Worm (Caenorhabditis elegans) whole organism, late embryonic: Measurements from ENCODE around the gene R09H3.3.

Source experiments
- K02D7.2 ChIP-seq: sonication (generic microtip); optimal IDR thresholded peaks from 2 replicates; lab custom pipeline; 2017; ENCODE audit warnings: mild to moderate bottlenecking, missing genetic modification characterization, missing compliant biosample characterization
- K09A11.1 ChIP-seq: sonication (generic microtip); optimal IDR thresholded peaks from 2 replicates; lab custom pipeline; 2017; ENCODE audit warnings: antibody characterized with exemption, mild to moderate bottlenecking, missing genetic modification characterization, missing compliant biosample characterization; ENCODE audit not compliant: insufficient read depth
- T23F11.4 ChIP-seq: fragments of 200-800 bp; sonication (Bioruptor generic); optimal IDR thresholded peaks from 2 replicates; lab custom pipeline; 2018; ENCODE audit warnings: mild to moderate bottlenecking, missing genetic modification characterization, missing compliant biosample characterization
- ahr-1 ChIP-seq: sonication (generic microtip); optimal IDR thresholded peaks from 2 replicates; lab custom pipeline; 2016; ENCODE audit warnings: missing genetic modification characterization, missing compliant biosample characterization
- ama-1 ChIP-seq: fragments of 150-350 bp; optimal IDR thresholded peaks from 2 replicates; lab custom pipeline; 2014
- ceh-18 ChIP-seq: sonication (generic microtip); optimal IDR thresholded peaks from 2 replicates; lab custom pipeline; 2016; ENCODE audit warnings: missing genetic modification characterization, missing compliant biosample characterization
- ceh-2 ChIP-seq: sonication (generic microtip); optimal IDR thresholded peaks from 2 replicates; lab custom pipeline; 2016; ENCODE audit warnings: missing genotype, missing genetic modification characterization, missing compliant biosample characterization
- ceh-24 ChIP-seq: sonication (generic microtip); optimal IDR thresholded peaks from 2 replicates; lab custom pipeline; 2016; ENCODE audit warnings: mild to moderate bottlenecking, missing genetic modification characterization, missing compliant biosample characterization
- ceh-30 ChIP-seq: fragments of 150-350 bp; optimal IDR thresholded peaks from 2 replicates; lab custom pipeline; 2014; ENCODE audit warnings: missing biosample characterization, missing genetic modification characterization
- ceh-34 ChIP-seq: sonication (generic microtip); optimal IDR thresholded peaks from 2 replicates; lab custom pipeline; 2016; ENCODE audit warnings: mild to moderate bottlenecking, missing genetic modification characterization, missing compliant biosample characterization
- ceh-6 ChIP-seq: fragments of 200-800 bp; sonication (Bioruptor generic); optimal IDR thresholded peaks from 2 replicates; lab custom pipeline; 2018; ENCODE audit warnings: mild to moderate bottlenecking, missing genetic modification characterization, missing compliant biosample characterization
- ceh-9 ChIP-seq: sonication (generic microtip); optimal IDR thresholded peaks from 2 replicates; lab custom pipeline; 2016; ENCODE audit warnings: mild to moderate bottlenecking, missing genetic modification characterization, inconsistent platforms, missing compliant biosample characterization
- dve-1 ChIP-seq: sonication (generic microtip); optimal IDR thresholded peaks from 2 replicates; lab custom pipeline; 2017; ENCODE audit warnings: antibody characterized with exemption, mild to moderate bottlenecking, missing genetic modification characterization, missing compliant biosample characterization
- elt-4 ChIP-seq: sonication (generic microtip); optimal IDR thresholded peaks from 2 replicates; lab custom pipeline; 2016; ENCODE audit warnings: missing genetic modification characterization, missing compliant biosample characterization
- fax-1 ChIP-seq: sonication (generic microtip); optimal IDR thresholded peaks from 2 replicates; lab custom pipeline; 2016; ENCODE audit warnings: missing genotype, missing genetic modification characterization, missing compliant biosample characterization
- fkh-6 ChIP-seq: sonication (generic microtip); optimal IDR thresholded peaks from 2 replicates; lab custom pipeline; 2016; ENCODE audit warnings: missing genetic modification characterization, missing compliant biosample characterization
- hlh-13 ChIP-seq: fragments of 200-800 bp; sonication (Bioruptor generic); optimal IDR thresholded peaks from 2 replicates; lab custom pipeline; 2018; ENCODE audit warnings: mild to moderate bottlenecking, missing genetic modification characterization, missing compliant biosample characterization
- hlh-15 ChIP-seq: sonication (generic microtip); optimal IDR thresholded peaks from 2 replicates; lab custom pipeline; 2016; ENCODE audit warnings: missing genetic modification characterization, missing compliant biosample characterization
- hlh-8 ChIP-seq: sonication (generic microtip); optimal IDR thresholded peaks from 2 replicates; lab custom pipeline; 2016; ENCODE audit warnings: missing genotype, missing genetic modification characterization, missing compliant biosample characterization
- lin-11 ChIP-seq: fragments of 200-800 bp; sonication (Bioruptor generic); optimal IDR thresholded peaks from 2 replicates; lab custom pipeline; 2018; ENCODE audit warnings: mild to moderate bottlenecking, missing genetic modification characterization, missing compliant biosample characterization
- madf-2 ChIP-seq: sonication (generic microtip); optimal IDR thresholded peaks from 2 replicates; lab custom pipeline; 2017; ENCODE audit warnings: missing genetic modification characterization, missing compliant biosample characterization
- mec-3 ChIP-seq: sonication (generic microtip); optimal IDR thresholded peaks from 2 replicates; lab custom pipeline; 2016; ENCODE audit warnings: borderline replicate concordance, missing genetic modification characterization, missing compliant biosample characterization
- nfya-1 ChIP-seq: sonication (generic microtip); optimal IDR thresholded peaks from 2 replicates; lab custom pipeline; 2017; ENCODE audit warnings: missing genetic modification characterization, mild to moderate bottlenecking, missing compliant biosample characterization, antibody characterized with exemption, moderate library complexity
- nhr-11 ChIP-seq: fragments of 150-350 bp; optimal IDR thresholded peaks from 2 replicates; lab custom pipeline; 2014; ENCODE audit warnings: missing biosample characterization, missing genetic modification characterization
- odd-2 ChIP-seq: sonication (generic microtip); optimal IDR thresholded peaks from 2 replicates; lab custom pipeline; 2017; ENCODE audit warnings: antibody characterized with exemption, mild to moderate bottlenecking, missing genetic modification characterization, missing compliant biosample characterization
- pat-9 ChIP-seq: fragments of 200-800 bp; sonication (Bioruptor generic); optimal IDR thresholded peaks from 2 replicates; lab custom pipeline; 2018; ENCODE audit warnings: mild to moderate bottlenecking, missing genetic modification characterization, moderate library complexity, missing compliant biosample characterization
- pax-1 ChIP-seq: fragments of 150-350 bp; optimal IDR thresholded peaks from 2 replicates; lab custom pipeline; 2014; ENCODE audit warnings: missing biosample characterization, missing genetic modification characterization
- pha-2 ChIP-seq: sonication (generic microtip); optimal IDR thresholded peaks from 2 replicates; lab custom pipeline; 2017; ENCODE audit warnings: mild to moderate bottlenecking, missing genetic modification characterization, missing compliant biosample characterization
- pha-4 ChIP-seq: fragments of 150-350 bp; optimal IDR thresholded peaks from 2 replicates; lab custom pipeline; 2018; ENCODE audit warnings: missing biosample characterization, missing genetic modification reagents, missing genetic modification characterization
- ref-2 ChIP-seq: sonication (generic microtip); optimal IDR thresholded peaks from 2 replicates; lab custom pipeline; 2016; ENCODE audit warnings: missing genetic modification characterization, missing compliant biosample characterization
- rnt-1 ChIP-seq: sonication (generic microtip); optimal IDR thresholded peaks from 2 replicates; lab custom pipeline; 2016; ENCODE audit warnings: missing genetic modification characterization, missing compliant biosample characterization
- sdc-2 ChIP-seq: sonication (generic microtip); optimal IDR thresholded peaks from 2 replicates; lab custom pipeline; 2016; ENCODE audit warnings: missing genotype, missing genetic modification characterization, missing compliant biosample characterization
- sox-2 ChIP-seq: fragments of 200-800 bp; sonication (Bioruptor generic); IDR thresholded peaks from 2 replicates; pipeline ENCODE4 v1.3.6; 2022; ENCODE audit warnings: missing genetic modification reagents, missing genetic modification characterization, missing compliant biosample characterization
- sox-4 ChIP-seq: sonication (generic microtip); optimal IDR thresholded peaks from 2 replicates; lab custom pipeline; 2017; ENCODE audit warnings: mild to moderate bottlenecking, missing genetic modification characterization, inconsistent platforms, missing compliant biosample characterization
- syd-9 ChIP-seq: sonication (generic microtip); optimal IDR thresholded peaks from 2 replicates; lab custom pipeline; 2016; ENCODE audit warnings: mild to moderate bottlenecking, missing genetic modification characterization, moderate library complexity, missing compliant biosample characterization
- tbx-2 ChIP-seq: sonication (generic microtip); optimal IDR thresholded peaks from 2 replicates; lab custom pipeline; 2016; ENCODE audit warnings: missing genetic modification characterization, missing compliant biosample characterization
- tbx-7 ChIP-seq: sonication (generic microtip); optimal IDR thresholded peaks from 2 replicates; lab custom pipeline; 2016; ENCODE audit warnings: missing genotype, missing genetic modification characterization, missing compliant biosample characterization
- unc-3 ChIP-seq, 2 experiments: fragments of 200-800 bp in 1 of 2; sonication (Bioruptor generic) in 1 of 2; sonication (generic microtip) in 1 of 2; conservative IDR thresholded peaks in 1 of 2; optimal IDR thresholded peaks in 1 of 2; 2 replicates each; pipeline versions ENCODE4 v1.3.6 to Lab custom; 2016 to 2022; ENCODE audit warnings: missing compliant biosample characterization in 2 of 2, missing genetic modification characterization in 2 of 2, missing genetic modification reagents in 1 of 2
- unc-42 ChIP-seq: sonication (generic microtip); optimal IDR thresholded peaks from 2 replicates; lab custom pipeline; 2016; ENCODE audit warnings: missing genotype, missing genetic modification characterization, missing compliant biosample characterization
- unc-55 ChIP-seq: sonication (generic microtip); optimal IDR thresholded peaks from 2 replicates; lab custom pipeline; 2017; ENCODE audit warnings: missing biosample characterization, missing genetic modification reagents, missing genetic modification characterization
- unc-86 ChIP-seq: sonication (generic microtip); optimal IDR thresholded peaks from 2 replicates; lab custom pipeline; 2016; ENCODE audit warnings: missing genetic modification characterization, missing compliant biosample characterization
- zip-5 ChIP-seq: sonication (generic microtip); optimal IDR thresholded peaks from 2 replicates; lab custom pipeline; 2016; ENCODE audit warnings: missing genetic modification characterization, missing compliant biosample characterization
- ztf-16 ChIP-seq: sonication (generic microtip); optimal IDR thresholded peaks from 2 replicates; lab custom pipeline; 2017; ENCODE audit warnings: missing genetic modification characterization, missing compliant biosample characterization

The R09H3.3 gene

DNA sequence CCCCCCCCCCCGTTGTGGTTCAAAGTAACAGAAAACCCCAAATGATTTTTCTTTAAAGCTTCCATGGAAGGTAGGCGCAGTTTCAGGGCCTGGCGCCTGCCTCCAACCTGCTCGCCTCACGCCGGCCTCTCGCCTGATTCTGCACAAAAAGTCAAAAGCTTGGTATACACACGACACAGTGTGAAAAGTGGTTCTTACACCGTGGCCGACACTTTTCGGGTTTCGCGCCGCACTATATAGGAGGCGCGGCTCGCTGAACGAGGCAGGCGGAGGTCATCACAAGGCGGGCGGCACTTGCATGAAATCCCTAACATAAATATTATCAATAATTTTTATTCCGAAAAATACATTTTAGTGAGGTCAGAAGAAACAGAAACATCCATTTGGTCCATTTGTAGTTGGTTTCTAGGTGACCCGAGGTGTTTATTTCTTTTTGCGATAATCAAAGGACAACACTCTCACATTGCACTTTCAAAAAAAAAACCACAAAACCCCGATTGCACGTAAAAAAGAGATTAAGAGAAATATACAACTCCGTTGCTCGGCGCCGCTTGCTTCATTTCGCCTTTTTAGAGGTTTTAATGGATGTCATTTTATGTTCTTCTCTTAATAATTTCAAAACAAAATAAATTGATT, 37.6 kb downstream of the R09H3.3 start, which contains the start of gene ZK380.2:
Gene ZK380.2 (plus strand): TSS at position 586 of the 636 bp plus-strand sequence.
- TF ChIP-seq sox-4 (tag; lab: Kevin White, UChicago) (no peak), tbx-2 (tag; lab: Kevin White, UChicago) (no peak), nfya-1 (tag; lab: Kevin White, UChicago) (no peak), unc-86 (tag; lab: Kevin White, UChicago) (no peak), ceh-24 (no peak), ref-2 (tag; lab: Kevin White, UChicago) (no peak), zip-5 (tag; lab: Kevin White, UChicago) (no peak), lin-11 (tag; lab: Kevin White, UChicago) (no peak), mec-3 (tag; lab: Kevin White, UChicago) (no peak), rnt-1 (tag; lab: Kevin White, UChicago) (no peak), fkh-6 (tag; lab: Kevin White, UChicago) (no peak), pax-1 (tag; lab: Kevin White, UChicago) (no peak), hlh-8 (no peak), unc-3 (GFP tag; conservative IDR thresholded peaks at IDR 0.05; lab: Robert Waterston, UW) (no peak), unc-3 (tag; optimal IDR thresholded peaks at IDR 0.05; lab: Kevin White, UChicago) (no peak), sox-2 (no peak), ama-1 (lab: Kevin White, UChicago) (no peak), unc-55 (no peak)

- TF ChIP-seq pha-2 (tag; lab: Kevin White, UChicago) = no peak
- TF ChIP-seq sox-4 (tag; lab: Kevin White, UChicago) = no peak
- no peak for TF ChIP-seq hlh-13 (GFP tag; lab: Kevin White, UChicago)
- no peak for TF ChIP-seq sdc-2 (tag; lab: Kevin White, UChicago)
- no peak for TF ChIP-seq ceh-30
Measured at ce11 chrX:1629746-1630145, 38.9 kb downstream of the R09H3.3 start.

DNA sequence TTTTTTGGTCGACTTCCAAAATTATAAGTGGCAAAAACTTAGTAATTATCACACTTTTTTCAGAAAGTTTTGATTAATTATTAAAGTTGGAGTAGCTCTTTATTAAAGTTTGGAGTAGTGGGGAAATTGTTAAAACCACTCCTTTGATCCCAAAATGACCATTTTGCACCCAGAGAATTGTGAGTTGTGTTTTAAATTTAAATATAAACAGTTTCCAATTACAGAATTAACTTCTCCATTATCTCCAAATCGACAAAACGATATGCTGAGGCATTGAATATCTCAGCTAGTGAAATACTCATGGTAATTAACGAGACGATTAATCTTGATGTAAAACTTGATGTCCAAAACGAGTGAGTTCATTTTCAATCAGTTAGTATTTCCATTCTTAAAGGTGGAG, 40.8 kb downstream of the R09H3.3 start, which contains the start of gene fbxb-58:
Gene fbxb-58 (plus strand): TSS at position 301 of the 400 bp plus-strand sequence.
- no peak for TF ChIP-seq ceh-2 (tag; lab: Kevin White, UChicago)
- no peak for TF ChIP-seq dve-1

DNA sequence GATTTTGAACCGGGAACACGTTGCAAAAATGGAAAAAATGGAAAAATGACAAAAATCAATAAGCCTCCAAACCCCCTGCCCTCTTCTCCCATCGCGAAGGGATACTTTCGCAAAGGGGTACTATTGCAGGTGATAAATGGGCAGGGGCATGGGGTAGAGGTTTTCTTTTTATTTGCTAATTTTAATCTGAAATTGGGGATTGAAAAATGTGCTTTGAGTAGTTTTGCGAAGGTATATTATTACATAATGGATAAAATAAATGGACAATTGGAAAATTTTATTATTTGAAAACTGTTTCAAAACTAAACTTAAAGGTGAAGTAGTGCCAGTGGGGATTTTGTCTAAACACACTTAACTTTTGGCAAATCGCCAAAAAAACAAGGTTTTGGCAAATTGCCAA, 41.6 kb downstream of the R09H3.3 start:
- TF ChIP-seq ceh-18 (tag; lab: Kevin White, UChicago) (peak; percentile 97), rnt-1 (tag; lab: Kevin White, UChicago) (peak; percentile 82), unc-42 (tag; lab: Kevin White, UChicago) (peak; percentile 84), mec-3 (tag; lab: Kevin White, UChicago) (no peak), nfya-1 (tag; lab: Kevin White, UChicago) (peak; percentile 93), pat-9 (tag; lab: Kevin White, UChicago) (peak; percentile 16), ahr-1 (tag; lab: Kevin White, UChicago) (peak; percentile 54), T23F11.4 (GFP tag; lab: Kevin White, UChicago) (peak; percentile 24), syd-9 (tag; lab: Kevin White, UChicago) (peak; percentile 77), odd-2 (tag; lab: Kevin White, UChicago) (no peak), ceh-2 (tag; lab: Kevin White, UChicago) (peak; percentile 50), unc-55 (no peak), nhr-11 (tag; lab: Kevin White, UChicago) (no peak), ceh-9 (tag; lab: Kevin White, UChicago) (no peak), ceh-34 (tag; lab: Kevin White, UChicago) (peak; percentile 77), unc-86 (tag; lab: Kevin White, UChicago) (peak; percentile 60), hlh-15 (peak; percentile 32), lin-11 (tag; lab: Kevin White, UChicago) (peak; percentile 10), unc-3 (GFP tag; conservative IDR thresholded peaks at IDR 0.05; lab: Robert Waterston, UW) (0 out of 2 replicates have a peak, but pooled peaks have one; percentile 46), unc-3 (tag; optimal IDR thresholded peaks at IDR 0.05; lab: Kevin White, UChicago) (peak; percentile 55), K02D7.2 (tag; lab: Kevin White, UChicago) (peak; percentile 6), elt-4 (no peak), ceh-6 (GFP tag; lab: Kevin White, UChicago) (no peak), tbx-7 (tag; lab: Kevin White, UChicago) (no peak), pha-4 (tag; lab: Kevin White, UChicago) (no peak), madf-2 (tag; lab: Kevin White, UChicago) (peak; percentile 55), pax-1 (tag; lab: Kevin White, UChicago) (no peak), ceh-30 (peak; percentile 80), pha-2 (tag; lab: Kevin White, UChicago) (no peak), dve-1 (peak; percentile 90), ztf-16 (tag; lab: Kevin White, UChicago) (peak; percentile 85), fax-1 (tag; lab: Kevin White, UChicago) (peak; percentile 33), K09A11.1 (tag; lab: Kevin White, UChicago) (peak; percentile 62)
